Worm (Caenorhabditis elegans): ENCODE results near the gene clec-42.
"Not testable (repeated sequence)": the region's sequence is repeated elsewhere in the genome, so short reads cannot be mapped to it uniquely, and the experiment has no call there.

clec-42 gene

ce11 chrV:18216175-18216574 lies 25.0 kb downstream of the clec-42 start, which contains the start of gene F16H6.8:
Gene F16H6.8 (minus strand): TSS chrV:18216275.
- TF ChIP-seq ceh-36 (tag; optimal IDR thresholded peaks at IDR 0.05); ets-7 (tag; optimal IDR thresholded peaks at IDR 0.05); scrt-1 (GFP tag; IDR thresholded peaks at IDR 0.05): not testable (repeated sequence)

ce11 chrV:18216784-18217183 lies 25.6 kb downstream of the clec-42 start, which contains the start of gene F16H6.9:
Gene F16H6.9 (plus strand): TSS chrV:18217084.
- not testable (repeated sequence) for TF ChIP-seq hmg-4 (GFP tag; optimal IDR thresholded peaks at IDR 0.05); hnd-1 (tag; optimal IDR thresholded peaks at IDR 0.05); sea-1 (GFP tag; conservative IDR thresholded peaks at IDR 0.05)

ce11 chrV:18224353-18224752 lies 33.1 kb downstream of the clec-42 start, which contains the start of gene F16H6.10:
Gene F16H6.10 (minus strand): TSS chrV:18224453.
- no peak for TF ChIP-seq F13C5.2 (tag; optimal IDR thresholded peaks at IDR 0.05)
- TF ChIP-seq hnd-1 (tag; optimal IDR thresholded peaks at IDR 0.05), result no peak
- no peak for TF ChIP-seq ama-1 (optimal IDR thresholded peaks at IDR 0.05)
- no peak for TF ChIP-seq ceh-36 (tag; optimal IDR thresholded peaks at IDR 0.05)
- TF ChIP-seq hmg-4 (GFP tag; optimal IDR thresholded peaks at IDR 0.05), result no peak
- no peak for TF ChIP-seq ets-7 (tag; optimal IDR thresholded peaks at IDR 0.05)
- no peak for TF ChIP-seq aly-1 (tag; optimal IDR thresholded peaks at IDR 0.05)
- no peak for TF ChIP-seq tbx-11 (GFP tag; IDR thresholded peaks at IDR 0.05)
- no peak for TF ChIP-seq sea-1 (GFP tag; conservative IDR thresholded peaks at IDR 0.05)
- TF ChIP-seq pes-1 (GFP tag; IDR thresholded peaks at IDR 0.05), result no peak
- no peak for TF ChIP-seq flt-1 (GFP tag; IDR thresholded peaks at IDR 0.05)
- no peak for TF ChIP-seq tbx-37 (GFP tag; conservative IDR thresholded peaks at IDR 0.05)
- TF ChIP-seq scrt-1 (GFP tag; IDR thresholded peaks at IDR 0.05), result no peak
- no peak for TF ChIP-seq tra-4 (tag; optimal IDR thresholded peaks at IDR 0.05)
- TF ChIP-seq hmbx-1 (tag; optimal IDR thresholded peaks at IDR 0.05), result no peak

- no peak for TF ChIP-seq tbx-37 (GFP tag; conservative IDR thresholded peaks at IDR 0.05)
- no peak for TF ChIP-seq ceh-36 (tag; optimal IDR thresholded peaks at IDR 0.05)
- no peak for TF ChIP-seq aly-1 (tag; optimal IDR thresholded peaks at IDR 0.05)
- TF ChIP-seq hmbx-1 (tag; optimal IDR thresholded peaks at IDR 0.05), result no peak
- no peak for TF ChIP-seq tra-4 (tag; optimal IDR thresholded peaks at IDR 0.05)
- TF ChIP-seq ceh-13 (GFP tag; optimal IDR thresholded peaks at IDR 0.05), result no peak
- TF ChIP-seq hnd-1 (tag; optimal IDR thresholded peaks at IDR 0.05), result no peak
- TF ChIP-seq tbx-11 (GFP tag; IDR thresholded peaks at IDR 0.05), result no peak
- TF ChIP-seq ama-1 (optimal IDR thresholded peaks at IDR 0.05), result no peak
- no peak for TF ChIP-seq hmg-4 (GFP tag; optimal IDR thresholded peaks at IDR 0.05)
- TF ChIP-seq pes-1 (GFP tag; IDR thresholded peaks at IDR 0.05), result no peak
- TF ChIP-seq sea-1 (GFP tag; conservative IDR thresholded peaks at IDR 0.05), result no peak
- TF ChIP-seq ets-7 (tag; optimal IDR thresholded peaks at IDR 0.05), result no peak
- no peak for TF ChIP-seq flt-1 (GFP tag; IDR thresholded peaks at IDR 0.05)
- TF ChIP-seq scrt-1 (GFP tag; IDR thresholded peaks at IDR 0.05), result no peak
- TF ChIP-seq B0310.2 (tag; optimal IDR thresholded peaks at IDR 0.05), result no peak
These were observed 44.6 kb downstream of the clec-42 start for ce11 chrV:18235808-18236207.

- TF ChIP-seq tra-4 (tag; optimal IDR thresholded peaks at IDR 0.05) (no peak), hmg-4 (GFP tag; optimal IDR thresholded peaks at IDR 0.05) (no peak), F13C5.2 (tag; optimal IDR thresholded peaks at IDR 0.05) (no peak), aly-1 (tag; optimal IDR thresholded peaks at IDR 0.05) (no peak), ets-7 (tag; optimal IDR thresholded peaks at IDR 0.05) (no peak), sea-1 (GFP tag; conservative IDR thresholded peaks at IDR 0.05) (no peak), pes-1 (GFP tag; IDR thresholded peaks at IDR 0.05) (no peak), tbx-37 (GFP tag; conservative IDR thresholded peaks at IDR 0.05) (no peak)
These were observed 45.6 kb downstream of the clec-42 start, which contains the start of gene R10E8.3 for ce11 chrV:18236714-18237288. Gene R10E8.3 (minus strand): TSS chrV:18236764.

ce11 chrV:18241328-18241727 lies 50.1 kb downstream of the clec-42 start, which contains the start of gene R10E8.8:
Gene R10E8.8 (minus strand): TSS chrV:18241670.
- TF ChIP-seq scrt-1 (GFP tag; IDR thresholded peaks at IDR 0.05) (no peak), tbx-37 (GFP tag; conservative IDR thresholded peaks at IDR 0.05) (no peak), flt-1 (GFP tag; IDR thresholded peaks at IDR 0.05) (no peak), hmg-4 (GFP tag; optimal IDR thresholded peaks at IDR 0.05) (no peak), hnd-1 (tag; optimal IDR thresholded peaks at IDR 0.05) (no peak), F13C5.2 (tag; optimal IDR thresholded peaks at IDR 0.05) (no peak), ceh-36 (tag; optimal IDR thresholded peaks at IDR 0.05) (no peak), pes-1 (GFP tag; IDR thresholded peaks at IDR 0.05) (no peak), ets-7 (tag; optimal IDR thresholded peaks at IDR 0.05) (no peak)

- TF ChIP-seq tbx-11 (GFP tag; IDR thresholded peaks at IDR 0.05) (no peak), hmbx-1 (tag; optimal IDR thresholded peaks at IDR 0.05) (no peak), ceh-36 (tag; optimal IDR thresholded peaks at IDR 0.05) (no peak), aly-1 (tag; optimal IDR thresholded peaks at IDR 0.05) (no peak), tbx-37 (GFP tag; conservative IDR thresholded peaks at IDR 0.05) (no peak), hmg-4 (GFP tag; optimal IDR thresholded peaks at IDR 0.05) (no peak), scrt-1 (GFP tag; IDR thresholded peaks at IDR 0.05) (no peak)
These were observed 52.0 kb downstream of the clec-42 start for ce11 chrV:18243227-18243626.
